Worm (Caenorhabditis elegans) whole organism, midembryonic: ENCODE results near the gene dph-1.

Experiments used
- T22C8.4 ChIP-seq: fragments of 200-800 bp; sonication (Bioruptor generic); IDR thresholded peaks from 2 replicates; pipeline ENCODE4 v1.3.6; 2022; ENCODE audit warnings: missing genetic modification characterization, missing compliant biosample characterization
- klf-2 ChIP-seq: fragments of 200-800 bp; sonication (Bioruptor generic); conservative IDR thresholded peaks from 2 replicates; pipeline ENCODE4 v1.3.6; 2022; ENCODE audit warnings: missing genetic modification reagents, missing genetic modification characterization, missing compliant biosample characterization
- tab-1 ChIP-seq: fragments of 200-800 bp; sonication (Bioruptor generic); IDR thresholded peaks from 2 replicates; pipeline ENCODE4 v1.3.6; 2022; ENCODE audit warnings: missing genetic modification characterization, missing compliant biosample characterization
- ztf-23 ChIP-seq: fragments of 200-800 bp; sonication (Bioruptor generic); IDR thresholded peaks from 2 replicates; pipeline ENCODE4 v1.3.6; 2022; ENCODE audit warnings: missing genetic modification reagents, missing genetic modification characterization, missing compliant biosample characterization

DNA sequence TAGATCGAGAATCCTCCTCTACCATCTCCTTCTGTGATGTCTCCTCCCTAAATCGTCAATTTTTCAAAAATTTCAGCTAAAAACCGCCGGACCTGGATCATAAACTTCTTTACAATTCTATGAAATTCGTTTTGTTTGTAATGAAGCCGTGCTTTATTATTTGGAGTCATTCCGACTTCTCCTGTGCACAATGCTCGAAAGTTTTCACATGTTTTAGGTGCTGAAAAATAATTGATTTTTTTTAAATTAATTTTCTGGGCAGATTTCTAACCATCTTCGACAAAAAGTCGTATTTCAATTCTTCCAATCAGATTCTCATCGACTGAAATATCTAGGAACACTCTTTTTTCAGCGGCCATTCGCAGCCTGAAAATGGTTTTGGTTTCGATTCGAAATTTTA is 7.4 kb upstream of the dph-1 start, which contains the start of gene cyn-9:
- TF ChIP-seq tab-1 (GFP tag; lab: Robert Waterston, UW) = no peak
- no peak for TF ChIP-seq T22C8.4 (GFP tag; lab: Robert Waterston, UW)
- TF ChIP-seq ztf-23 (GFP tag; lab: Robert Waterston, UW) = no peak
- TF ChIP-seq klf-2 = no peak
